Worm (Caenorhabditis elegans) whole organism, late embryonic: ENCODE results near the gene C18D11.7.

Source experiments
- F13H6.1 ChIP-seq: sonication (generic microtip); optimal IDR thresholded peaks from 2 replicates; lab custom pipeline; 2016; ENCODE audit warnings: missing genetic modification characterization, missing compliant biosample characterization
- T23F11.4 ChIP-seq: fragments of 200-800 bp; sonication (Bioruptor generic); optimal IDR thresholded peaks from 2 replicates; lab custom pipeline; 2018; ENCODE audit warnings: mild to moderate bottlenecking, missing genetic modification characterization, missing compliant biosample characterization

DNA sequence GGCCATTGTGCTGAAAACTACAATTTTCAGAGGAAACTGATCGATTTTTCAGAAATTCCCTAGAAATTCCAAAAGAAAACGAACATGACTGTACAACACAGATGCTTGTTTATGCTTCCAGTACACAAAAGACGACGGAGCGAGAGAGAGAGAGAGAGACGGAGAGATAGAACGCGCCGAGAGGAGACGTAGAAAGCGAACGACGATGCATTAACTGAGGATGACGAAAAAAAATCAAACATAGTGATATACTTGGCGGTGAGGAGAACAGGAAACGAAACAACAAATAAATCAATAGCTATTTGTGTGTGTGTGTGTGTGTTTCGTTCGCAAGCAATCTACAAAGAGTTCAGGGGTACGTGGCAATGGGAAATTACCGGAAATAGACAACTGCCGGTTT, 28.2 kb upstream of the C18D11.7 start:
- no peak for TF ChIP-seq T23F11.4 (GFP tag; lab: Kevin White, UChicago)
- no peak for TF ChIP-seq F13H6.1
